Fruit fly (Drosophila melanogaster) whole organism, embryonic: Measurements from ENCODE around the gene sick.
A peak's percentile ranks its signal among the peaks of the same experiment; 100 is the strongest.

Experiments used
- Awh ChIP-seq: fragments of 200-800 bp; sonication (Bioruptor generic); IDR thresholded peaks from 2 replicates; pipeline ENCODE4, ENCODE4 v1.3.6; 2022; ENCODE audit warnings: missing biosample characterization, missing genetic modification characterization
- B-H2 ChIP-seq: fragments of 200-800 bp; sonication (Bioruptor generic); optimal IDR thresholded peaks from 2 replicates; lab custom pipeline; 2018; ENCODE audit warnings: missing biosample characterization, mild to moderate bottlenecking, missing genetic modification characterization
- Blimp-1 ChIP-seq: fragments of 200-800 bp; sonication (Bioruptor generic); optimal IDR thresholded peaks from 3 replicates; lab custom pipeline; 2018; ENCODE audit warnings: missing biosample characterization, missing genetic modification characterization, mild to moderate bottlenecking, moderate library complexity, missing genetic modification reagents
- CG10959 ChIP-seq: fragments of 200-800 bp; sonication (Bioruptor generic); IDR thresholded peaks from 2 replicates; pipeline ENCODE4 v1.3.6; 2022; ENCODE audit warnings: missing biosample characterization, missing genetic modification characterization
- CG11504 ChIP-seq: fragments of 200-800 bp; sonication (Bioruptor generic); optimal IDR thresholded peaks from 3 replicates; lab custom pipeline; 2019; ENCODE audit warnings: missing biosample characterization, mild to moderate bottlenecking, missing genetic modification characterization, moderate library complexity
- CG11695 ChIP-seq: fragments of 200-800 bp; sonication (Bioruptor generic); IDR thresholded peaks from 3 replicates; pipeline ENCODE4 v1.3.6; 2022; ENCODE audit warnings: missing biosample characterization, missing genetic modification characterization
- CG12391 ChIP-seq: fragments of 200-800 bp; sonication (Bioruptor generic); optimal IDR thresholded peaks from 3 replicates; lab custom pipeline; 2018; ENCODE audit warnings: missing biosample characterization, mild to moderate bottlenecking, missing genetic modification characterization, moderate library complexity
- CG15269 ChIP-seq: fragments of 200-800 bp; sonication (Bioruptor generic); optimal IDR thresholded peaks from 2 replicates; lab custom pipeline; 2018; ENCODE audit warnings: missing biosample characterization, mild to moderate bottlenecking, missing genetic modification characterization, moderate library complexity
- CG15601 ChIP-seq: fragments of 200-800 bp; sonication (Bioruptor generic); optimal IDR thresholded peaks from 3 replicates; lab custom pipeline; 2019; ENCODE audit warnings: missing biosample characterization, mild to moderate bottlenecking, missing genetic modification characterization, moderate library complexity
- CG1603 ChIP-seq: fragments of 200-800 bp; sonication (Bioruptor generic); optimal IDR thresholded peaks from 2 replicates; lab custom pipeline; 2019; ENCODE audit warnings: missing biosample characterization, mild to moderate bottlenecking, missing genetic modification characterization, moderate library complexity
- CG17361 ChIP-seq: fragments of 200-800 bp; sonication (Bioruptor generic); IDR thresholded peaks from 3 replicates; pipeline ENCODE4 v1.3.6; 2022; ENCODE audit warnings: missing biosample characterization, missing genetic modification characterization
- CG17912 ChIP-seq: fragments of 200-800 bp; sonication (Bioruptor generic); optimal IDR thresholded peaks from 2 replicates; lab custom pipeline; 2018; ENCODE audit warnings: missing biosample characterization, mild to moderate bottlenecking, missing genetic modification characterization
- CG18011 ChIP-seq: fragments of 200-800 bp; sonication (Bioruptor generic); optimal IDR thresholded peaks from 2 replicates; lab custom pipeline; 2017; ENCODE audit warnings: missing biosample characterization, missing genetic modification characterization, mild to moderate bottlenecking, moderate library complexity, missing genotype
- CG18262 ChIP-seq: fragments of 200-800 bp; optimal IDR thresholded peaks from 3 replicates; lab custom pipeline; 2019; ENCODE audit warnings: missing biosample characterization, mild to moderate bottlenecking, missing genetic modification characterization, moderate library complexity
- CG18599 ChIP-seq: fragments of 200-800 bp; sonication (Bioruptor generic); optimal IDR thresholded peaks from 3 replicates; lab custom pipeline; 2017; ENCODE audit warnings: missing biosample characterization, missing genetic modification characterization, mild to moderate bottlenecking, moderate library complexity, missing genetic modification reagents
- CG2712 ChIP-seq: fragments of 200-800 bp; optimal IDR thresholded peaks from 3 replicates; lab custom pipeline; 2019; ENCODE audit warnings: missing biosample characterization, mild to moderate bottlenecking, missing genetic modification characterization, moderate library complexity
- CG7839 ChIP-seq: fragments of 200-800 bp; sonication (Bioruptor generic); optimal IDR thresholded peaks from 3 replicates; lab custom pipeline; 2018; ENCODE audit warnings: missing biosample characterization, mild to moderate bottlenecking, missing genetic modification characterization, moderate library complexity
- CG8089 ChIP-seq: fragments of 200-800 bp; sonication (Bioruptor generic); optimal IDR thresholded peaks from 3 replicates; lab custom pipeline; 2016; ENCODE audit warnings: missing biosample characterization, missing genetic modification characterization
- CG8388 ChIP-seq: fragments of 200-800 bp; sonication (Bioruptor generic); optimal IDR thresholded peaks from 2 replicates; lab custom pipeline; 2019; ENCODE audit warnings: missing biosample characterization, mild to moderate bottlenecking, missing genetic modification characterization, moderate library complexity
- CoRest ChIP-seq: fragments of 200-800 bp; sonication (Bioruptor generic); optimal IDR thresholded peaks from 3 replicates; lab custom pipeline; 2018; ENCODE audit warnings: missing biosample characterization, mild to moderate bottlenecking, missing genetic modification characterization, moderate library complexity
- Deaf1 ChIP-seq: fragments of 200-800 bp; optimal IDR thresholded peaks from 3 replicates; lab custom pipeline; 2019; ENCODE audit warnings: missing biosample characterization, mild to moderate bottlenecking, missing genetic modification characterization, moderate library complexity
- Dref ChIP-seq: fragments of 200-800 bp; sonication (Bioruptor generic); IDR thresholded peaks from 2 replicates; pipeline ENCODE4 v1.3.6; 2022; ENCODE audit warnings: missing biosample characterization, missing genetic modification characterization
- Drgx ChIP-seq: fragments of 200-800 bp; sonication (Bioruptor generic); IDR thresholded peaks from 2 replicates; pipeline ENCODE4 v1.3.6; 2022; ENCODE audit warnings: missing biosample characterization, missing genetic modification characterization
- Fer2 ChIP-seq: fragments of 200-800 bp; sonication (Bioruptor generic); optimal IDR thresholded peaks from 2 replicates; lab custom pipeline; 2018; ENCODE audit warnings: missing biosample characterization, mild to moderate bottlenecking, missing genetic modification characterization, moderate library complexity
- Hand ChIP-seq: fragments of 200-800 bp; sonication (Bioruptor generic); optimal IDR thresholded peaks from 2 replicates; lab custom pipeline; 2017; ENCODE audit warnings: mild to moderate bottlenecking, missing biosample characterization, missing genetic modification reagents, missing genetic modification characterization
- Hr51 ChIP-seq, 2 experiments: fragments of 200-800 bp; sonication (Bioruptor generic); optimal IDR thresholded peaks; 2 replicates in 1 of 2; 3 replicates in 1 of 2; lab custom pipeline; 2016 to 2018; ENCODE audit warnings: missing biosample characterization in 2 of 2, missing genetic modification characterization in 2 of 2, mild to moderate bottlenecking in 1 of 2, moderate library complexity in 1 of 2
- Oaz ChIP-seq: fragments of 200-800 bp; sonication (Bioruptor generic); IDR thresholded peaks from 2 replicates; pipeline ENCODE4 v1.3.6; 2022; ENCODE audit warnings: missing biosample characterization, missing genetic modification characterization
- PHDP ChIP-seq: fragments of 200-800 bp; sonication (Bioruptor generic); optimal IDR thresholded peaks from 3 replicates; lab custom pipeline; 2018; ENCODE audit warnings: missing biosample characterization, mild to moderate bottlenecking, missing genetic modification characterization, moderate library complexity
- Xbp1 ChIP-seq: fragments of 200-800 bp; sonication (Bioruptor generic); optimal IDR thresholded peaks from 3 replicates; lab custom pipeline; 2016; ENCODE audit warnings: missing biosample characterization, mild to moderate bottlenecking, missing genetic modification characterization
- az2 ChIP-seq: fragments of 200-800 bp; sonication (Bioruptor generic); optimal IDR thresholded peaks from 3 replicates; lab custom pipeline; 2016; ENCODE audit warnings: missing biosample characterization, missing genetic modification characterization
- crc ChIP-seq: fragments of 200-800 bp; sonication (Bioruptor generic); optimal IDR thresholded peaks from 2 replicates; lab custom pipeline; 2016; ENCODE audit warnings: missing biosample characterization, missing genetic modification characterization
- crp ChIP-seq, 2 experiments: fragments of 200-800 bp; sonication (Bioruptor generic); optimal IDR thresholded peaks; 2 replicates in 1 of 2; 3 replicates in 1 of 2; lab custom pipeline; 2017; ENCODE audit warnings: missing biosample characterization in 2 of 2, missing genetic modification characterization in 2 of 2, mild to moderate bottlenecking in 1 of 2, moderate library complexity in 1 of 2
- da ChIP-seq: fragments of 200-800 bp; sonication (Bioruptor generic); optimal IDR thresholded peaks from 2 replicates; lab custom pipeline; 2016; ENCODE audit warnings: missing biosample characterization, missing genetic modification characterization
- dmrt99B ChIP-seq: fragments of 200-800 bp; sonication (Bioruptor generic); optimal IDR thresholded peaks from 2 replicates; lab custom pipeline; 2018; ENCODE audit warnings: missing biosample characterization, mild to moderate bottlenecking, missing genetic modification characterization, moderate library complexity
- fd96Cb ChIP-seq: fragments of 200-800 bp; sonication (Bioruptor generic); optimal IDR thresholded peaks from 2 replicates; lab custom pipeline; 2018; ENCODE audit warnings: missing biosample characterization, mild to moderate bottlenecking, missing genetic modification characterization, moderate library complexity
- ftz-f1 ChIP-seq: fragments of 200-800 bp; sonication (Bioruptor generic); optimal IDR thresholded peaks from 2 replicates; lab custom pipeline; 2016; ENCODE audit warnings: missing biosample characterization, missing genetic modification characterization
- gem ChIP-seq: fragments of 200-800 bp; sonication (Bioruptor generic); optimal IDR thresholded peaks from 2 replicates; lab custom pipeline; 2019; ENCODE audit warnings: missing biosample characterization, mild to moderate bottlenecking, missing genetic modification characterization, moderate library complexity
- grau ChIP-seq: fragments of 200-800 bp; optimal IDR thresholded peaks from 3 replicates; lab custom pipeline; 2019; ENCODE audit warnings: missing biosample characterization, mild to moderate bottlenecking, missing genetic modification characterization, moderate library complexity
- mam ChIP-seq: fragments of 200-800 bp; sonication (Bioruptor generic); optimal IDR thresholded peaks from 3 replicates; lab custom pipeline; 2016; ENCODE audit warnings: missing biosample characterization, missing genetic modification characterization
- mld ChIP-seq: fragments of 200-800 bp; sonication (Bioruptor generic); IDR thresholded peaks from 3 replicates; pipeline ENCODE4 v1.3.6; 2022; ENCODE audit warnings: missing biosample characterization, missing genetic modification characterization; ENCODE audit not compliant: partially characterized antibody
- nom ChIP-seq: fragments of 200-800 bp; sonication (Bioruptor generic); optimal IDR thresholded peaks from 2 replicates; lab custom pipeline; 2017; ENCODE audit warnings: missing biosample characterization, missing genetic modification characterization, mild to moderate bottlenecking, moderate library complexity, missing genetic modification reagents
- pzg ChIP-seq: fragments of 200-800 bp; sonication (Bioruptor generic); optimal IDR thresholded peaks from 3 replicates; lab custom pipeline; 2018; ENCODE audit warnings: missing biosample characterization, mild to moderate bottlenecking, missing genetic modification characterization, moderate library complexity
- scrt ChIP-seq: fragments of 200-800 bp; sonication (Bioruptor generic); optimal IDR thresholded peaks from 2 replicates; lab custom pipeline; 2018; ENCODE audit warnings: missing biosample characterization, mild to moderate bottlenecking, missing genetic modification characterization, moderate library complexity
- sisA ChIP-seq: fragments of 200-800 bp; sonication (Bioruptor generic); IDR thresholded peaks from 2 replicates; pipeline ENCODE4 v1.3.6; 2022; ENCODE audit warnings: missing biosample characterization, missing genetic modification characterization
- so ChIP-seq: fragments of 200-800 bp; sonication (Bioruptor generic); IDR thresholded peaks from 3 replicates; pipeline ENCODE4 v1.3.6; 2022; ENCODE audit warnings: missing biosample characterization, missing genetic modification characterization
- usp ChIP-seq: fragments of >200 bp; optimal IDR thresholded peaks from 2 replicates; lab custom pipeline; 2017; ENCODE audit warnings: missing biosample characterization, missing genetic modification characterization
- vfl ChIP-seq: fragments of 200-800 bp; sonication (Bioruptor generic); optimal IDR thresholded peaks from 2 replicates; lab custom pipeline; 2016; ENCODE audit warnings: missing biosample characterization, missing genetic modification characterization
- vnd ChIP-seq: fragments of 200-800 bp; sonication (Bioruptor generic); IDR thresholded peaks from 3 replicates; pipeline ENCODE4 v1.3.6; 2022; ENCODE audit warnings: missing biosample characterization, missing genetic modification characterization; ENCODE audit not compliant: partially characterized antibody
- z ChIP-seq: fragments of 200-800 bp; sonication (Bioruptor generic); IDR thresholded peaks from 3 replicates; pipeline ENCODE4 v1.3.6; 2022; ENCODE audit warnings: missing biosample characterization, missing genetic modification characterization

The sick gene

DNA sequence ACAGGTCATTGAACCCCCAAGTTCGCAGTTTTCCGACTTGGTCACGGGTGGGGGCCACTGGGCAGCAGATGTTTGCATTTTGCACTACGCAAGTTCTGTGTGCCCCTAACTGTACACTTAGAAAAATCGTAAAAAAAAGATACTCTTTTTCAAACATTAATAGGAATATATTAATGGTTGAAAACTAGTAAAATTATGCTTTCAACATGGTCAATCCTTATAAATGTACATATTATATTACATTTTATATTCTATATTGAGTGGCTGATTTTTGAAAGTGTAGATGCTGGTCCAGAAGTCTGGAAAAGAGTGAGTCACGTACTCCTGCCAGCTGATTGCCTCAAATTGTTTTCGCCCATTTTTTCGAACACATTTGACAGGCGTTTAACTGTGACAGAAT lies 4.5 kb downstream of the sick start (continued):
- TF ChIP-seq az2 (GFP tag; lab: Kevin White, UChicago): peak; percentile 8
- peak; percentile 24; the same call in 1 of the 2 replicates for TF ChIP-seq Awh (GFP tag; lab: Robert Waterston, UW)
- TF ChIP-seq CG17361 (GFP tag; lab: Robert Waterston, UW): 0 out of 3 replicates have a peak, but pooled peaks have one; percentile 14
- peak; percentile 21; the same call in 1 of the 2 replicates for TF ChIP-seq sisA (GFP tag; lab: Robert Waterston, UW)
- no peak for TF ChIP-seq crc
- no peak for TF ChIP-seq Dref (GFP tag; lab: Robert Waterston, UW)
- no peak for TF ChIP-seq mam (GFP tag; lab: Kevin White, UChicago)
- TF ChIP-seq CG12391 (tag; lab: Kevin White, UChicago): peak; percentile 44
- no peak for TF ChIP-seq Deaf1 (tag; lab: Kevin White, UChicago)
- TF ChIP-seq CG15601 (tag; lab: Kevin White, UChicago): peak; percentile 21
- no peak for TF ChIP-seq nom (GFP tag; lab: Kevin White, UChicago)
- TF ChIP-seq gem (tag; lab: Kevin White, UChicago): peak; percentile 64
- peak; percentile 44 for TF ChIP-seq Blimp-1 (GFP tag; lab: Kevin White, UChicago)
- TF ChIP-seq mld (GFP tag; lab: Robert Waterston, UW): no peak
- no peak for TF ChIP-seq ftz-f1 (GFP tag; lab: Kevin White, UChicago)
- peak; percentile 10 for TF ChIP-seq CG1603 (tag; lab: Kevin White, UChicago)
- TF ChIP-seq z: no peak
- TF ChIP-seq dmrt99B (tag; lab: Kevin White, UChicago): peak; percentile 37
- TF ChIP-seq Hr51 (GFP tag; optimal IDR thresholded peaks at IDR 0.05; lab: Kevin White, UChicago): peak in 1 of 2 experiments; percentile 38
- TF ChIP-seq B-H2: no peak
- TF ChIP-seq CG7839: peak; percentile 48
- TF ChIP-seq pzg (GFP tag; lab: Kevin White, UChicago): no peak
- TF ChIP-seq CG18011: no peak
- TF ChIP-seq CG18262 (tag; lab: Kevin White, UChicago): peak; percentile 11
- TF ChIP-seq Oaz (GFP tag; lab: Robert Waterston, UW): no peak
- TF ChIP-seq CG11695 (GFP tag; lab: Robert Waterston, UW): 0 out of 3 replicates have a peak, but pooled peaks have one; percentile 20
- TF ChIP-seq scrt (GFP tag; lab: Kevin White, UChicago): peak; percentile 9
- peak; percentile 36 for TF ChIP-seq CG2712 (tag; lab: Kevin White, UChicago)
- TF ChIP-seq CG17912: no peak
- no peak for TF ChIP-seq Drgx (GFP tag; lab: Robert Waterston, UW)
- peak; percentile 0 for TF ChIP-seq CoRest (tag; lab: Kevin White, UChicago)
- TF ChIP-seq CG8388 (GFP tag; lab: Kevin White, UChicago): peak; percentile 31
- peak; percentile 16 for TF ChIP-seq Xbp1 (GFP tag; lab: Kevin White, UChicago)
- TF ChIP-seq CG11504 (tag; lab: Kevin White, UChicago): peak; percentile 52
- TF ChIP-seq Hand (GFP tag; lab: Kevin White, UChicago): peak; percentile 21
- no peak for TF ChIP-seq usp (GFP tag; lab: Kevin White, UChicago)
- TF ChIP-seq CG15269 (tag; lab: Kevin White, UChicago): peak; percentile 27
- no peak for TF ChIP-seq vfl
- TF ChIP-seq CG8089 (GFP tag; lab: Kevin White, UChicago): no peak
- no peak for TF ChIP-seq da (GFP tag; lab: Kevin White, UChicago)
- TF ChIP-seq CG18599 (GFP tag; lab: Kevin White, UChicago): peak; percentile 47
- no peak for TF ChIP-seq CG10959 (GFP tag; lab: Robert Waterston, UW)
- peak; percentile 42 for TF ChIP-seq grau
- peak; percentile 4 for TF ChIP-seq fd96Cb (tag; lab: Kevin White, UChicago)
- TF ChIP-seq crp (GFP tag; optimal IDR thresholded peaks at IDR 0.05; lab: Kevin White, UChicago): no peak
- TF ChIP-seq Fer2 (tag; lab: Kevin White, UChicago): no peak
- TF ChIP-seq vnd (GFP tag; lab: Robert Waterston, UW): no peak
- peak; percentile 21 for TF ChIP-seq PHDP
- no peak for TF ChIP-seq so (GFP tag; lab: Robert Waterston, UW)
